Fruit fly (Drosophila melanogaster) Kc167 (cell line): ENCODE data around the gene CG8159.

Experiments used
- Myc ChIP-seq: fragments of >200 bp; optimal IDR thresholded peaks from 2 replicates; lab custom pipeline; 2017; ENCODE audit warnings: missing external identifiers
- Sin3A ChIP-seq: fragments of >200 bp; optimal IDR thresholded peaks from 2 replicates; lab custom pipeline; 2018; ENCODE audit warnings: missing external identifiers
- h ChIP-seq: fragments of >200 bp; optimal IDR thresholded peaks from 3 replicates; lab custom pipeline; 2018; ENCODE audit warnings: missing external identifiers
- insv ChIP-seq: fragments of >200 bp; optimal IDR thresholded peaks from 3 replicates; lab custom pipeline; 2018; ENCODE audit warnings: missing external identifiers
- psq ChIP-seq: fragments of >200 bp; optimal IDR thresholded peaks from 2 replicates; lab custom pipeline; 2017; ENCODE audit warnings: missing external identifiers
- ttk ChIP-seq: sonication (Bioruptor generic); optimal IDR thresholded peaks from 2 replicates; lab custom pipeline; 2017; ENCODE audit warnings: missing external identifiers

- no peak for TF ChIP-seq insv (lab: Kevin White, UChicago)
- no peak for TF ChIP-seq psq (lab: Kevin White, UChicago)
- TF ChIP-seq Myc (lab: Kevin White, UChicago): no peak
- TF ChIP-seq ttk (lab: Kevin White, UChicago): no peak
- TF ChIP-seq h (lab: Kevin White, UChicago): no peak
- no peak for TF ChIP-seq Sin3A (lab: Kevin White, UChicago)
These were observed 22.0 kb upstream of the CG8159 start for dm6 chr3R:8704669-8705068.
